Fruit fly (Drosophila melanogaster) whole organism, embryonic: ENCODE measurements around the gene Vha16-5.
A peak's percentile ranks its signal among the peaks of the same experiment; 100 is the strongest.

Experiments
- Adf1 ChIP-seq: fragments of 200-800 bp; sonication (Bioruptor generic); IDR thresholded peaks from 2 replicates; pipeline ENCODE4 v1.3.6; 2022; ENCODE audit warnings: missing biosample characterization, missing genetic modification characterization
- B-H2 ChIP-seq: fragments of 200-800 bp; sonication (Bioruptor generic); optimal IDR thresholded peaks from 2 replicates; lab custom pipeline; 2018; ENCODE audit warnings: missing biosample characterization, mild to moderate bottlenecking, missing genetic modification characterization
- CG10321 ChIP-seq: fragments of 200-800 bp; sonication (Bioruptor generic); IDR thresholded peaks from 2 replicates; pipeline ENCODE4 v1.3.6; 2022; ENCODE audit warnings: missing biosample characterization, missing genetic modification characterization
- CG10979 ChIP-seq: fragments of 200-800 bp; sonication (Bioruptor generic); optimal IDR thresholded peaks from 2 replicates; lab custom pipeline; 2018; ENCODE audit warnings: missing biosample characterization, mild to moderate bottlenecking, missing genetic modification characterization, moderate library complexity
- CG13624 ChIP-seq: fragments of 200-800 bp; sonication (Bioruptor generic); optimal IDR thresholded peaks from 2 replicates; lab custom pipeline; 2016; ENCODE audit warnings: missing biosample characterization, missing genetic modification characterization
- CG15479 ChIP-seq: fragments of 200-800 bp; sonication (Bioruptor generic); optimal IDR thresholded peaks from 3 replicates; lab custom pipeline; 2019; ENCODE audit warnings: missing biosample characterization, mild to moderate bottlenecking, missing genetic modification characterization, moderate library complexity
- CG1603 ChIP-seq: fragments of 200-800 bp; sonication (Bioruptor generic); optimal IDR thresholded peaks from 2 replicates; lab custom pipeline; 2019; ENCODE audit warnings: missing biosample characterization, mild to moderate bottlenecking, missing genetic modification characterization, moderate library complexity
- CG1792 ChIP-seq: fragments of 200-800 bp; sonication (Bioruptor generic); optimal IDR thresholded peaks from 2 replicates; lab custom pipeline; 2016; ENCODE audit warnings: missing biosample characterization, missing genetic modification characterization
- CG18262 ChIP-seq: fragments of 200-800 bp; optimal IDR thresholded peaks from 3 replicates; lab custom pipeline; 2019; ENCODE audit warnings: missing biosample characterization, mild to moderate bottlenecking, missing genetic modification characterization, moderate library complexity
- CG3847 ChIP-seq: fragments of 200-800 bp; sonication (Bioruptor generic); IDR thresholded peaks from 2 replicates; pipeline ENCODE4 v1.3.6; 2022; ENCODE audit warnings: missing biosample characterization, missing genetic modification characterization
- CG42726 ChIP-seq: fragments of 200-800 bp; sonication (Bioruptor generic); IDR thresholded peaks from 2 replicates; pipeline ENCODE4 v1.3.6; 2022; ENCODE audit warnings: missing biosample characterization, missing genetic modification characterization; ENCODE audit not compliant: partially characterized antibody
- CG7556 ChIP-seq: fragments of 200-800 bp; sonication (Bioruptor generic); optimal IDR thresholded peaks from 2 replicates; lab custom pipeline; 2017; ENCODE audit warnings: missing biosample characterization, mild to moderate bottlenecking, missing genetic modification characterization
- CG7786 ChIP-seq: fragments of 200-800 bp; sonication (Bioruptor generic); optimal IDR thresholded peaks from 2 replicates; lab custom pipeline; 2016; ENCODE audit warnings: missing biosample characterization, missing genetic modification characterization
- CG7963 ChIP-seq: fragments of 200-800 bp; sonication (Bioruptor generic); IDR thresholded peaks from 3 replicates; pipeline ENCODE4 v1.3.6; 2022; ENCODE audit warnings: missing biosample characterization, missing genetic modification characterization; ENCODE audit not compliant: partially characterized antibody
- CG8765 ChIP-seq: fragments of 200-800 bp; sonication (Bioruptor generic); IDR thresholded peaks from 2 replicates; pipeline ENCODE4 v1.3.6; 2022; ENCODE audit warnings: missing biosample characterization, missing genetic modification characterization
- CG9727 ChIP-seq: fragments of 200-800 bp; sonication (Bioruptor generic); optimal IDR thresholded peaks from 3 replicates; lab custom pipeline; 2017; ENCODE audit warnings: missing biosample characterization, mild to moderate bottlenecking, missing genetic modification characterization
- Camta ChIP-seq: fragments of 200-800 bp; sonication (Bioruptor generic); optimal IDR thresholded peaks from 2 replicates; lab custom pipeline; 2016; ENCODE audit warnings: missing biosample characterization, missing genetic modification characterization
- Chrac-16 ChIP-seq: fragments of 200-800 bp; sonication (Bioruptor generic); optimal IDR thresholded peaks from 3 replicates; lab custom pipeline; 2016; ENCODE audit warnings: missing biosample characterization, missing genetic modification characterization
- D19A ChIP-seq: fragments of 200-800 bp; optimal IDR thresholded peaks from 3 replicates; lab custom pipeline; 2019; ENCODE audit warnings: missing biosample characterization, mild to moderate bottlenecking, missing genetic modification characterization, moderate library complexity
- Fer1 ChIP-seq: fragments of 200-800 bp; sonication (Bioruptor generic); optimal IDR thresholded peaks from 2 replicates; lab custom pipeline; 2017; ENCODE audit warnings: missing biosample characterization, mild to moderate bottlenecking, missing genetic modification characterization
- Gsc ChIP-seq: fragments of 200-800 bp; sonication (Bioruptor generic); IDR thresholded peaks from 2 replicates; pipeline ENCODE4 v1.3.6; 2022; ENCODE audit warnings: missing biosample characterization, missing genetic modification characterization
- HLH54F ChIP-seq: fragments of 200-800 bp; sonication (Bioruptor generic); optimal IDR thresholded peaks from 3 replicates; lab custom pipeline; 2016; ENCODE audit warnings: missing biosample characterization, missing genetic modification characterization
- MESR4 ChIP-seq: fragments of 200-800 bp; sonication (Bioruptor generic); optimal IDR thresholded peaks from 2 replicates; lab custom pipeline; 2018; ENCODE audit warnings: missing biosample characterization, mild to moderate bottlenecking, missing genetic modification characterization, moderate library complexity
- Myb ChIP-seq: fragments of 200-800 bp; sonication (Bioruptor generic); optimal IDR thresholded peaks from 2 replicates; lab custom pipeline; 2016; ENCODE audit warnings: missing biosample characterization, missing genetic modification characterization
- NFAT ChIP-seq: fragments of 200-800 bp; sonication (Bioruptor generic); IDR thresholded peaks from 2 replicates; pipeline ENCODE4 v1.3.6; 2022; ENCODE audit warnings: missing biosample characterization, missing genetic modification characterization
- Opbp ChIP-seq: fragments of 200-800 bp; sonication (Bioruptor generic); IDR thresholded peaks from 3 replicates; pipeline ENCODE4 v1.3.6; 2022; ENCODE audit warnings: missing biosample characterization, missing genetic modification characterization; ENCODE audit not compliant: partially characterized antibody
- Rfx ChIP-seq: fragments of 200-800 bp; sonication (Bioruptor generic); IDR thresholded peaks from 2 replicates; pipeline ENCODE4 v1.3.6; 2022; ENCODE audit warnings: missing biosample characterization, missing genetic modification characterization
- Sry-δ ChIP-seq: fragments of 200-800 bp; sonication (Bioruptor generic); optimal IDR thresholded peaks from 2 replicates; lab custom pipeline; 2016; ENCODE audit warnings: missing biosample characterization, missing genetic modification characterization
- Xbp1 ChIP-seq: fragments of 200-800 bp; sonication (Bioruptor generic); optimal IDR thresholded peaks from 3 replicates; lab custom pipeline; 2016; ENCODE audit warnings: missing biosample characterization, mild to moderate bottlenecking, missing genetic modification characterization
- al ChIP-seq: fragments of 200-800 bp; sonication (Bioruptor generic); IDR thresholded peaks from 2 replicates; pipeline ENCODE4 v1.3.6; 2022; ENCODE audit warnings: missing biosample characterization, missing genetic modification characterization
- ash1 ChIP-seq: fragments of 200-800 bp; sonication (Bioruptor generic); optimal IDR thresholded peaks from 2 replicates; lab custom pipeline; 2018; ENCODE audit warnings: missing biosample characterization, mild to moderate bottlenecking, missing genetic modification characterization
- bsh ChIP-seq, 2 experiments: fragments of 200-800 bp; sonication (Bioruptor generic); optimal IDR thresholded peaks; 2 replicates each; lab custom pipeline; 2017 to 2018; ENCODE audit warnings: mild to moderate bottlenecking in 2 of 2, missing biosample characterization in 2 of 2, missing genetic modification characterization in 2 of 2, moderate library complexity in 1 of 2
- cato ChIP-seq: fragments of 200-800 bp; sonication (Bioruptor generic); optimal IDR thresholded peaks from 2 replicates; lab custom pipeline; 2016; ENCODE audit warnings: missing biosample characterization, missing genetic modification characterization, borderline replicate concordance
- cg ChIP-seq: fragments of 200-800 bp; sonication (Bioruptor generic); optimal IDR thresholded peaks from 3 replicates; lab custom pipeline; 2019; ENCODE audit warnings: missing biosample characterization, mild to moderate bottlenecking, missing genetic modification characterization, moderate library complexity
- crc ChIP-seq: fragments of 200-800 bp; sonication (Bioruptor generic); optimal IDR thresholded peaks from 2 replicates; lab custom pipeline; 2016; ENCODE audit warnings: missing biosample characterization, missing genetic modification characterization
- croc ChIP-seq: fragments of 200-800 bp; sonication (Bioruptor generic); conservative IDR thresholded peaks from 3 replicates; pipeline ENCODE4 v1.3.6; 2022; ENCODE audit warnings: missing biosample characterization, missing genetic modification characterization
- dan ChIP-seq: fragments of 200-800 bp; sonication (Bioruptor generic); IDR thresholded peaks from 2 replicates; pipeline ENCODE4 v1.3.6; 2022; ENCODE audit warnings: missing biosample characterization, missing genetic modification characterization
- eve ChIP-seq, 2 experiments: fragments of >200 bp; optimal IDR thresholded peaks; 2 replicates each; lab custom pipeline; 2017; ENCODE audit warnings: missing biosample characterization in 2 of 2, missing genetic modification characterization in 2 of 2
- gcm2 ChIP-seq: fragments of 200-800 bp; sonication (Bioruptor generic); optimal IDR thresholded peaks from 2 replicates; lab custom pipeline; 2016; ENCODE audit warnings: missing biosample characterization, missing genetic modification characterization
- grau ChIP-seq: fragments of 200-800 bp; optimal IDR thresholded peaks from 3 replicates; lab custom pipeline; 2019; ENCODE audit warnings: missing biosample characterization, mild to moderate bottlenecking, missing genetic modification characterization, moderate library complexity
- ham ChIP-seq: fragments of 200-800 bp; sonication (Bioruptor generic); IDR thresholded peaks from 2 replicates; pipeline ENCODE4 v1.3.6; 2022; ENCODE audit warnings: missing biosample characterization, missing genetic modification characterization
- mam ChIP-seq: fragments of 200-800 bp; sonication (Bioruptor generic); optimal IDR thresholded peaks from 3 replicates; lab custom pipeline; 2016; ENCODE audit warnings: missing biosample characterization, missing genetic modification characterization
- sc ChIP-seq, 3 experiments: fragments of >200 bp in 2 of 3; fragments of 200-800 bp in 1 of 3; sonication (Bioruptor generic) in 1 of 3; optimal IDR thresholded peaks; 2 replicates in 2 of 3; 3 replicates in 1 of 3; lab custom pipeline; 2017; ENCODE audit warnings: mild to moderate bottlenecking in 1 of 3, missing biosample characterization in 1 of 3, missing genetic modification characterization in 1 of 3, missing genetic modification reagents in 1 of 3
- shn ChIP-seq: fragments of 200-800 bp; sonication (Bioruptor generic); optimal IDR thresholded peaks from 3 replicates; lab custom pipeline; 2016; ENCODE audit warnings: missing biosample characterization, missing genetic modification characterization
- sob ChIP-seq: fragments of 200-800 bp; sonication (Bioruptor generic); IDR thresholded peaks from 2 replicates; pipeline ENCODE4 v1.3.6; 2022; ENCODE audit warnings: missing biosample characterization, missing genetic modification characterization
- tin ChIP-seq: fragments of 200-800 bp; sonication (Bioruptor generic); optimal IDR thresholded peaks from 3 replicates; lab custom pipeline; 2016; ENCODE audit warnings: missing biosample characterization, missing genetic modification characterization
- trh ChIP-seq: fragments of 200-800 bp; sonication (Bioruptor generic); optimal IDR thresholded peaks from 2 replicates; lab custom pipeline; 2016; ENCODE audit warnings: missing biosample characterization, missing genetic modification characterization
- tx ChIP-seq: fragments of 200-800 bp; sonication (Bioruptor generic); optimal IDR thresholded peaks from 2 replicates; lab custom pipeline; 2016; ENCODE audit warnings: missing biosample characterization, missing genetic modification characterization
- unc-4 ChIP-seq: fragments of 200-800 bp; sonication (Bioruptor generic); IDR thresholded peaks from 2 replicates; pipeline ENCODE4 v1.3.6; 2022; ENCODE audit warnings: missing biosample characterization, missing genetic modification characterization; ENCODE audit not compliant: partially characterized antibody
- z ChIP-seq: fragments of 200-800 bp; sonication (Bioruptor generic); IDR thresholded peaks from 3 replicates; pipeline ENCODE4 v1.3.6; 2022; ENCODE audit warnings: missing biosample characterization, missing genetic modification characterization

Vha16-5 gene

DNA sequence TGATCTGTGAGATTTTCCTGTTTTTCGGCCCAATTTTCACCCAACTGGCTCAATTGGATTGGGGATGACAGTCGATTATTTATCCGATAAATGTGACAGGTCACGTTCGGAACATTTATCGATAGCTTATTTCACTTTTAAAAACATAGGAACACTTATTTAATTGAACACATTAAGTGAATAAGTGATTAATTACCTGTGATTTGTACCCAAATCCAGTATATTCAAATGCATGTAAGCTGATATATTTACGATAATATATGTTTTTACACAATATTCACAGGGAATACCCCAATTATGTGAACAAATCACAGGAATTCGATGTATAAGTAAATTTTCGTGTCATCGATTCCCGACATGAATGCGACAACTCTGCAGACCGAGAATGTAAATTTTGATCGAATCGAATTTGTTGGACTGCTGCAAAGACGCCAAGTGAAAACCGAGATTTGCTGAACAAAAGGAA, 4.5 kb downstream of the Vha16-5 start, which contains the start of the genes EMC3 and Dpy-30L1 (continued):
- TF ChIP-seq CG7556 (GFP tag; lab: Kevin White, UChicago) (peak; percentile 34), shn (GFP tag; lab: Kevin White, UChicago) (no peak), sob (GFP tag; lab: Robert Waterston, UW) (peak; percentile 55; the same call in 1 of the 2 replicates), grau (tag; lab: Kevin White, UChicago) (peak; percentile 66), trh (GFP tag; lab: Kevin White, UChicago) (no peak), CG1792 (GFP tag; lab: Kevin White, UChicago) (peak; percentile 28), ash1 (GFP tag; lab: Kevin White, UChicago) (no peak), bsh (GFP tag; optimal IDR thresholded peaks at IDR 0.05; lab: Kevin White, UChicago) (peak in 1 of 2 experiments; percentile 53), eve (GFP tag; optimal IDR thresholded peaks at IDR 0.05; lab: Kevin White, UChicago) (no peak), Rfx (GFP tag; lab: Robert Waterston, UW) (peak; percentile 71), Adf1 (no peak), CG15479 (no peak), MESR4 (GFP tag; lab: Kevin White, UChicago) (peak; percentile 21), al (GFP tag; lab: Robert Waterston, UW) (peak; percentile 54; the same call in 1 of the 2 replicates), CG18262 (tag; lab: Kevin White, UChicago) (peak; percentile 66), CG1603 (peak; percentile 80), sc (optimal IDR thresholded peaks at IDR 0.05; lab: Kevin White, UChicago) (no peak), sc (GFP tag; optimal IDR thresholded peaks at IDR 0.05; lab: Kevin White, UChicago) (no peak), Sry-δ (GFP tag; lab: Kevin White, UChicago) (peak; percentile 87), tx (GFP tag; lab: Kevin White, UChicago) (peak; percentile 25), crc (GFP tag; lab: Kevin White, UChicago) (no peak), croc (GFP tag; lab: Robert Waterston, UW) (no peak), tin (GFP tag; lab: Kevin White, UChicago) (peak; percentile 21), Chrac-16 (GFP tag; lab: Kevin White, UChicago) (peak; percentile 67), mam (peak; percentile 55), Gsc (GFP tag; lab: Robert Waterston, UW) (no peak), CG9727 (GFP tag; lab: Kevin White, UChicago) (peak; percentile 52), ham (GFP tag; lab: Robert Waterston, UW) (no peak), gcm2 (GFP tag; lab: Kevin White, UChicago) (peak; percentile 12), CG10979 (tag; lab: Kevin White, UChicago) (peak; percentile 52), D19A (tag; lab: Kevin White, UChicago) (no peak), cg (GFP tag; lab: Kevin White, UChicago) (no peak), dan (GFP tag; lab: Robert Waterston, UW) (no peak), Myb (GFP tag; lab: Kevin White, UChicago) (peak; percentile 46), CG13624 (GFP tag; lab: Kevin White, UChicago) (peak; percentile 68), CG10321 (GFP tag; lab: Robert Waterston, UW) (no peak), HLH54F (GFP tag; lab: Kevin White, UChicago) (peak; percentile 32), unc-4 (peak; percentile 92), NFAT (GFP tag; lab: Robert Waterston, UW) (0 out of 2 replicates have a peak, but pooled peaks have one; percentile 17), z (GFP tag; lab: Robert Waterston, UW) (no peak), Xbp1 (GFP tag; lab: Kevin White, UChicago) (peak; percentile 67), cato (no peak), B-H2 (GFP tag; lab: Kevin White, UChicago) (peak; percentile 23), Fer1 (GFP tag; lab: Kevin White, UChicago) (peak; percentile 57), CG7963 (GFP tag; lab: Robert Waterston, UW) (no peak), CG42726 (GFP tag; lab: Robert Waterston, UW) (no peak), CG8765 (no peak), CG7786 (peak; percentile 42), Opbp (GFP tag; lab: Robert Waterston, UW) (peak; percentile 72; the same call in 2 of the 3 replicates), CG3847 (GFP tag; lab: Robert Waterston, UW) (peak; percentile 56), Camta (peak; percentile 13)
